Worm (Caenorhabditis elegans): ENCODE measurements around the gene smgl-2.

DNA sequence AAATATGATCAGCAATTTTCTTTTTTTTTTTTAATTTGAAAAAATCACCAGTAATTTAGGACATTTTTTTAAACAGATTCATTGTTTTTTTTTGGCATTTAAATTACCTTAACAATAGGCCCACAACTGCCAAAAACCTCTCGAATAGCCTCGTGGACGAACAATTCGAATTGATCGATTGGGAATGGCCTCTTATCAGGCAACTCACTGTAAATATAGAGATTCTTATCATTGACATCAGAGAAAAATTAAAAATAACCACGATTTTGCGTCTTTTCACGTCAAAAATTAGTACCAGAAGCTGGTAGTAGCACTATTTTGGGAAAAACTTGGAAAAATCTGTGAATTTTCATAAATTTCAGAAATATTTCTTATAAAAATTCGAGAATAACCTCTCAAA lies 4.0 kb upstream of the smgl-2 start:
- TF ChIP-seq fos-1 (tag; optimal IDR thresholded peaks at IDR 0.05) (no peak), unc-39 (tag; optimal IDR thresholded peaks at IDR 0.05) (no peak), nhr-12 (tag; optimal IDR thresholded peaks at IDR 0.05) (no peak), aly-2 (tag; optimal IDR thresholded peaks at IDR 0.05) (no peak), nfya-1 (tag; optimal IDR thresholded peaks at IDR 0.05; ENCODE audit: insufficient read depth) (no peak), pha-4 (tag; optimal IDR thresholded peaks at IDR 0.05) (peak; percentile 15), hmg-11 (tag; optimal IDR thresholded peaks at IDR 0.05) (no peak), nhr-28 (tag; optimal IDR thresholded peaks at IDR 0.05) (no peak), ztf-11 (tag; optimal IDR thresholded peaks at IDR 0.05) (no peak), sea-2 (GFP tag; optimal IDR thresholded peaks at IDR 0.05) (no peak), ama-1 (optimal IDR thresholded peaks at IDR 0.05) (no peak), mml-1 (tag; optimal IDR thresholded peaks at IDR 0.05) (no peak), nhr-77 (tag; optimal IDR thresholded peaks at IDR 0.05) (no peak)

Measured in whole organism, L3 larva.